Worm (Caenorhabditis elegans) whole organism, midembryonic: ENCODE data around the gene F11E6.11.

ENCODE experiments used
- T22C8.4 ChIP-seq: fragments of 200-800 bp; sonication (Bioruptor generic); IDR thresholded peaks from 2 replicates; pipeline ENCODE4 v1.3.6; 2022; ENCODE audit warnings: missing genetic modification characterization, missing compliant biosample characterization
- cog-1 ChIP-seq: sonication (generic microtip); optimal IDR thresholded peaks from 2 replicates; lab custom pipeline; 2016; ENCODE audit warnings: missing genetic modification characterization, missing compliant biosample characterization
- flt-1 ChIP-seq: fragments of 200-800 bp; sonication (Bioruptor generic); IDR thresholded peaks from 2 replicates; pipeline ENCODE4 v1.3.6; 2022; ENCODE audit warnings: missing genetic modification characterization, missing compliant biosample characterization
- klf-2 ChIP-seq: fragments of 200-800 bp; sonication (Bioruptor generic); conservative IDR thresholded peaks from 2 replicates; pipeline ENCODE4 v1.3.6; 2022; ENCODE audit warnings: missing genetic modification reagents, missing genetic modification characterization, missing compliant biosample characterization
- med-1 ChIP-seq: sonication (generic microtip); optimal IDR thresholded peaks from 2 replicates; lab custom pipeline; 2017; ENCODE audit warnings: missing genetic modification characterization, mild to moderate bottlenecking, missing compliant biosample characterization, antibody characterized with exemption, missing genetic modification reagents; ENCODE audit not compliant: insufficient read depth
- ref-1 ChIP-seq: fragments of 200-800 bp; sonication (Bioruptor generic); conservative IDR thresholded peaks from 2 replicates; pipeline ENCODE4 v1.3.6; 2022; ENCODE audit warnings: missing genetic modification reagents, missing genetic modification characterization, missing compliant biosample characterization
- tab-1 ChIP-seq: fragments of 200-800 bp; sonication (Bioruptor generic); IDR thresholded peaks from 2 replicates; pipeline ENCODE4 v1.3.6; 2022; ENCODE audit warnings: missing genetic modification characterization, missing compliant biosample characterization
- ztf-23 ChIP-seq: fragments of 200-800 bp; sonication (Bioruptor generic); IDR thresholded peaks from 2 replicates; pipeline ENCODE4 v1.3.6; 2022; ENCODE audit warnings: missing genetic modification reagents, missing genetic modification characterization, missing compliant biosample characterization
- ztf-29 ChIP-seq: fragments of 200-800 bp; sonication (Bioruptor generic); IDR thresholded peaks from 2 replicates; pipeline ENCODE4 v1.3.6; 2022; ENCODE audit warnings: missing genetic modification reagents, missing genetic modification characterization, missing compliant biosample characterization

The F11E6.11 gene

DNA sequence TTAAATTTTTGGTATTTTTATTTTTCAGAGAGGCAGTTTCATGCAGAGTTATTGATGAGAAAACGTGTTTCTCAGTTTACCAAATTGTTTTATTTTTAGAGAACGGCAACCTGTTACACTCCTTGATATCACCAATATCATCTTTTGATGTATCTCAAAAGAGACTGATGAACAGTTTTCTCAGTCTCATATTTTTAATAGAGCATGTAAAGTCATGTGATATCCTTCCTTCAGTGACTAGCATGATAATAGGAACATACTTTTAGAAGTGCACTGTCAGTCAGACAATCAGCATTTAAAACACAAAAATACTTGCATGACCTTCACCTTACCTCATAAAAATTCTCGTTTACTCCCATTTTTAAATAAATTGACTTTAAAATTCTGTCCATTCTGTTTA lies at the start of gene F11E6.11:
F11E6.11 (plus strand) TSS at position 325 of the 400 bp plus-strand sequence.
- TF ChIP-seq med-1: no peak
- no peak for TF ChIP-seq ztf-29 (GFP tag; lab: Robert Waterston, UW)
- TF ChIP-seq ref-1 (GFP tag; lab: Robert Waterston, UW): no peak
- TF ChIP-seq flt-1 (GFP tag; lab: Robert Waterston, UW): no peak
- no peak for TF ChIP-seq T22C8.4

DNA sequence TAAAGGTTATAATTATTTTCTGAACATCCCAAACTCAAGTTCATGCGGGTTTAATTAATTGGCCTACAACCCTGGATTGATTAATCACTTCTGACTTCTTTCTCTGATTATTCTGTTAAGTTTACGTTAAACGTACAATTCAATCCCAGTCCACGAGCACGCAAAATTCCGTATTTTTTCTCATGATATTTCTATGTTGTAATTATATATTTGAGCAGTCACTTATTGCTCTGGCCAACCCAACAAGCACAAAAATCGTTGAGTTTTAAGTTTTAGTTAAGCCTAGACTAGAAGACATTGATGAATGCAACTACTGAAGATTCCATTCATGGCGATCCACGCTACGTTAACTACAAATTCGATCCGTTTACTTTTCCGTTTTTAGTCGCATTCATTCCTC lies 46.7 kb upstream of the F11E6.11 start, which contains the start of gene sru-15:
sru-15 (plus strand) TSS at position 301 of the 400 bp plus-strand sequence.
- TF ChIP-seq T22C8.4 (no peak), ztf-23 (GFP tag; lab: Robert Waterston, UW) (no peak), flt-1 (GFP tag; lab: Robert Waterston, UW) (no peak), klf-2 (GFP tag; lab: Robert Waterston, UW) (no peak), med-1 (no peak), ztf-29 (GFP tag; lab: Robert Waterston, UW) (no peak), ref-1 (GFP tag; lab: Robert Waterston, UW) (no peak)

DNA sequence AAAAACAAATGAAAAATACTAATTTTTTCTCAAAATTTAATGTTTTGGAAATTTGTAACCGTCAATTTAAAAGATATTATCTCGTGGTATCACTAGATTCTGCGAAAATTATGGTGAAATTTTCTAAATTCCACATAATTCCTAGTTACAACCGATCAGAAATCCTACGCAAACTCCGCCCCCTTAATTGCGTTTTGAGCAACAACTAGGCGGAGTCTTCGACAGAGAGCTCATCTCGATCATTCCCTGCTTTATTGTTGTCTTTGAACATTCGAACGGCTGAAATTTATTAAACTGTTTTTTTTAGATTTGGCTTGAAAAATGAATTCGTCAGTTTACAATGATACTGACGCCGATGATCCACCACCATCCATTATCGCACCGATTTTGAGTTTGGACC lies 43.2 kb upstream of the F11E6.11 start, which contains the start of gene T02D1.4:
T02D1.4 (plus strand) TSS at position 301 of the 400 bp plus-strand sequence.
- no peak for TF ChIP-seq med-1
- no peak for TF ChIP-seq ztf-23 (GFP tag; lab: Robert Waterston, UW)
- no peak for TF ChIP-seq cog-1 (tag; lab: Kevin White, UChicago)
- TF ChIP-seq ref-1 (GFP tag; lab: Robert Waterston, UW): no peak

DNA sequence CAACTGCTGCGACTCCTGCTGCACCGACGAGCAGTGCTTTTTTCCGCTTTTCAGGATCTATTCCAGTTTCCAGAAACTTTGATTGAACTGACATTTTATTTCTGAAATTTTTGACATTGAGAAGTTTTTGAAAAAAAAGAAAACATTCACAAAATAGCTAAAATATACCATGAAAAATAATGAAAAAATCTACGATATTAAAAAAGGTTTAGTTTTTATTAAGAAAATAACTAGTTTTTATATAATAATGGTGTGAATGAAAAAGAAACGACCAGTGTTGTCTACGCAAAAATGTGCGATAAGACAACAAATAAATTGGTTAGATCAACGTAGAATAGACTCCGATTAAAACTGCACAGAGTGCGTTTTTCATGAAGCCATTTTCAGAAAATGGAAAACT lies 37.1 kb upstream of the F11E6.11 start, which contains the start of gene pmp-4:
pmp-4 (minus strand) TSS at position 101 of the 400 bp plus-strand sequence.
- TF ChIP-seq ztf-29 (GFP tag; lab: Robert Waterston, UW) (no peak), cog-1 (tag; lab: Kevin White, UChicago) (no peak)

DNA sequence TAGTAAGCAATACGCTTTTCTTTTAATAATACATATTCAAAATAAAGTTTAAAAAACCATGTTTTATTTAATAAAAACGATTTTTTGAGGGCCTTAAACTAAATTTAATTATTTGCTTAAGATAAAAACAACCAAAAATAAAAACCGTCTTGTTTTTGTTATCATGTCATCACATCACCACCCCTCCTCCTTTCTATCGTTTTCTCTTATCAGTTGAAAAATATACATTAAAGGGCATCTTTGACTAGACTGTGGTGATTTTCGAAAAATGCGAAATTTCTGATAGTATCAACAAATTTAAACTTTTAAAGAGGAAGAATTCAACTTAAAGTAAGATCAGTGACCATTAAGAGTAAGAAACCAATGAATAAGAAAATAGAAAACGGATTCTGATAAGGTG lies 36.5 kb upstream of the F11E6.11 start:
- TF ChIP-seq ref-1 (GFP tag; lab: Robert Waterston, UW) (no peak), ztf-23 (GFP tag; lab: Robert Waterston, UW) (no peak), ztf-29 (GFP tag; lab: Robert Waterston, UW) (no peak), med-1 (no peak), tab-1 (GFP tag; lab: Robert Waterston, UW) (no peak), flt-1 (GFP tag; lab: Robert Waterston, UW) (no peak), T22C8.4 (no peak), cog-1 (tag; lab: Kevin White, UChicago) (no peak), klf-2 (GFP tag; lab: Robert Waterston, UW) (no peak)

DNA sequence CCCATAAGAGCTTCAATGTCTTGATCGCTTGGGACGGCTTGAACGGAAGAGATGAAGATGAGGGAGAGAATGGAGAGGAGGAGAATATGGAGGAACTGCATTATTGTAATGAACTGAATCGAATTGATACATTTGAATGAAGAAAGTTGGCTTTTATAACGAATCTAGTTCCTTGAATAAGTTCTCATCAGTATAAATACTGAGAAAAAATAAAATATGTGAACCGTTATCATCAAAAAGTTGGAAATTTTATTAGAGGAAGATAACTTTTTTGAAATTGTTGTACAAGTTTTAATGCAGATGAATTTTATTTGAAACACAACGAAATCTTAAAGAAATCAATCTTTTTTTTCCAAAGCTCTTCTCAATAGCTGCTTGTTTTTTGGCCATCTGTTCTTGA lies 35.6 kb upstream of the F11E6.11 start, which contains the start of gene T02D1.7:
T02D1.7 (minus strand) TSS at position 101 of the 400 bp plus-strand sequence.
- TF ChIP-seq T22C8.4 (no peak), ztf-23 (GFP tag; lab: Robert Waterston, UW) (no peak), med-1 (no peak), ref-1 (GFP tag; lab: Robert Waterston, UW) (no peak), klf-2 (GFP tag; lab: Robert Waterston, UW) (no peak), flt-1 (GFP tag; lab: Robert Waterston, UW) (no peak), cog-1 (tag; lab: Kevin White, UChicago) (no peak), tab-1 (GFP tag; lab: Robert Waterston, UW) (no peak), ztf-29 (GFP tag; lab: Robert Waterston, UW) (no peak)

DNA sequence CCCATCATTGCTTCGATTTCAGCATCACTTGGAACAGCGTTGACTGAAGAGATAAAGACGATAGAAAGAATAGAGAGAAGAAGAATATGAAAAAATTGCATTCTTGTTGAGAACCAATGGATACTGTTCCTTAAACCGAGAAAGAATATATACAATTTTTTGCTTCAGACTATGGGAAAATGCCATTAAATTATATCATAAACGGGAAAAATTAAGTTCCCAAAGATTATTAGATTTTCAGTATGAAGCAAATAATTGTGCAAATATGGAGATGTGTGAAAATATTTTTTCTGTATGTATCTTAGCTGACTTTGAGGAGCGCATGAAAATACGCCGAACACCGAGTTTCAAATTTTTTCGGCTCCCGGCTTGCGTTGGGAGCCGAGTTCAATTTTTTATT lies 35.1 kb upstream of the F11E6.11 start, which contains the start of gene T02D1.9:
T02D1.9 (minus strand) TSS at position 101 of the 400 bp plus-strand sequence.
- TF ChIP-seq ztf-29 (GFP tag; lab: Robert Waterston, UW) (no peak), med-1 (no peak), T22C8.4 (no peak), klf-2 (GFP tag; lab: Robert Waterston, UW) (no peak), tab-1 (GFP tag; lab: Robert Waterston, UW) (no peak), cog-1 (tag; lab: Kevin White, UChicago) (no peak), ztf-23 (GFP tag; lab: Robert Waterston, UW) (no peak), ref-1 (GFP tag; lab: Robert Waterston, UW) (no peak)

DNA sequence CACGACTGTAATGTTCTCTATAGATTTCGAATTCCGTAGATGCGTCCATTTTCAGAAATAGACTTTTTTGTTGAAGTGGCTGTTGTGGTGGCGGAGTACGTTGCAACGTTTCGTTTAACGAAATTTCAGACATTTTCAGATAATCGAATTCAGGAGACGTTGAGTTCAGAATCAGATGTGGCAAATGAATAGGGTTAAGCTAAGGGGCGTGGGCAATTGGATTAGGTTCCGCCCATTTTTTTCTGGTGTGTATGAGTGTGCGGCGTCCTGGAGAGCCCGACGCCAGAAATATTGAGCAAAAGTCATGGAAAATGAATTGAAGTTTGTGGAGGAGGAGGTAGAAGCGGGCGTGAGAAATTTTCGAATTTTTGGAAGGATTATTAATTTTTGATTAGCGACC lies 29.3 kb upstream of the F11E6.11 start:
- no peak for TF ChIP-seq klf-2 (GFP tag; lab: Robert Waterston, UW)
- no peak for TF ChIP-seq T22C8.4
- TF ChIP-seq ztf-29 (GFP tag; lab: Robert Waterston, UW): no peak
- no peak for TF ChIP-seq ztf-23 (GFP tag; lab: Robert Waterston, UW)
- TF ChIP-seq med-1: no peak
- TF ChIP-seq ref-1 (GFP tag; lab: Robert Waterston, UW): no peak
- TF ChIP-seq tab-1 (GFP tag; lab: Robert Waterston, UW): no peak
- no peak for TF ChIP-seq flt-1 (GFP tag; lab: Robert Waterston, UW)
- TF ChIP-seq cog-1 (tag; lab: Kevin White, UChicago): no peak

DNA sequence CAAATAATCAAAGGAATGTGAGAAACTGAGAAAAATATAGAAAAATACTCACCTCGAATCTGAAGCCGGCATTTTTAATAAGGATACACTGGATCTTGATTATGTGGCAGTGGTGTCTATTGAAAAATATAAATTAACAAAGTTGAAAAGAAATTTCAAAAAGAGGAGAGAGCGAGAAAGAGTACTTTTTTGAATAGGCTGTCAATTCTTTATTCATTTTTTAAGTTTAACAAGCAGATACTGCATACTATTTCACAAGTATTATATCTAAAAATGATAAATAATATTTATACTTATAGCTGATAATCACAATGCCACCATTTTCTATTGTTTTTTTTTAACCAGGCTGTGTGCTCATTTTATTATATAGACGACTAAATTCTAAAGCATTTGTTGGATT lies 24.9 kb upstream of the F11E6.11 start, which contains the start of gene npr-26:
npr-26 (minus strand) TSS at position 101 of the 400 bp plus-strand sequence.
- no peak for TF ChIP-seq ztf-29 (GFP tag; lab: Robert Waterston, UW)
- TF ChIP-seq ztf-23 (GFP tag; lab: Robert Waterston, UW): no peak
- no peak for TF ChIP-seq klf-2 (GFP tag; lab: Robert Waterston, UW)
- TF ChIP-seq flt-1 (GFP tag; lab: Robert Waterston, UW): no peak
- no peak for TF ChIP-seq T22C8.4
- TF ChIP-seq tab-1 (GFP tag; lab: Robert Waterston, UW): no peak
- no peak for TF ChIP-seq med-1
- no peak for TF ChIP-seq cog-1 (tag; lab: Kevin White, UChicago)
- no peak for TF ChIP-seq ref-1 (GFP tag; lab: Robert Waterston, UW)

DNA sequence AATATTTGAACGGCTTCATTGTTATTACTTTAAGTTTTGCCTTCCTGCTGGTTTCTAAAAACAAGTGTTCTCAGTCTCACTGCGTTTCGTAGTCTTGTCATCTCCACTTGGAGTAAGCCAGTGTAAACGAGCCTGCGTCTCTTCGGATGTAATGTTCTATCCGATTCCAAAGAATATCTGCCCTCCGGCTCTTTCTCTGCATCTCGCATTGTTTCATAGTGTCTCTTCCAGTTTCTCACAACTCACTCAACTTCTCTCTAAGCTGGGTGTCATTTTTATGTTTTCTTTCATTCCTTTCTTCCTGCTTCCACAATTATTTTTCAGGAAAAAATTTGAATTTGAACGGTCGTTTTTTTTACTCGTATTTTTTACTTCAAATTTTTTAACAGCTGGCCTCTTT lies 15.7 kb upstream of the F11E6.11 start:
- no peak for TF ChIP-seq tab-1 (GFP tag; lab: Robert Waterston, UW)
- no peak for TF ChIP-seq med-1
- no peak for TF ChIP-seq cog-1 (tag; lab: Kevin White, UChicago)
- no peak for TF ChIP-seq ref-1 (GFP tag; lab: Robert Waterston, UW)
- TF ChIP-seq flt-1 (GFP tag; lab: Robert Waterston, UW): no peak
- TF ChIP-seq ztf-23 (GFP tag; lab: Robert Waterston, UW): no peak
- TF ChIP-seq ztf-29 (GFP tag; lab: Robert Waterston, UW): no peak
- TF ChIP-seq klf-2 (GFP tag; lab: Robert Waterston, UW): no peak
- no peak for TF ChIP-seq T22C8.4
